Worm (Caenorhabditis elegans) whole organism, L3 larva: ENCODE results near the gene ZC250.4.

Experiments
- R02D3.7 ChIP-seq: fragments of 150-350 bp; optimal IDR thresholded peaks from 2 replicates; lab custom pipeline; 2014; ENCODE audit warnings: missing biosample characterization, missing genetic modification characterization
- ZK546.5 ChIP-seq: sonication (generic microtip); optimal IDR thresholded peaks from 2 replicates; lab custom pipeline; 2017; ENCODE audit warnings: missing biosample characterization, missing genetic modification characterization
- aly-2 ChIP-seq: fragments of 150-350 bp; optimal IDR thresholded peaks from 2 replicates; lab custom pipeline; 2014; ENCODE audit warnings: missing biosample characterization, missing genetic modification characterization
- ama-1 ChIP-seq: fragments of 150-350 bp; optimal IDR thresholded peaks from 2 replicates; lab custom pipeline; 2018
- ceh-16 ChIP-seq: sonication (generic microtip); optimal IDR thresholded peaks from 2 replicates; lab custom pipeline; 2017; ENCODE audit warnings: missing biosample characterization, missing genetic modification characterization
- ceh-28 ChIP-seq: fragments of 150-350 bp; optimal IDR thresholded peaks from 2 replicates; lab custom pipeline; 2014; ENCODE audit warnings: missing biosample characterization, missing genetic modification reagents, missing genetic modification characterization
- ceh-82 ChIP-seq: fragments of 150-350 bp; optimal IDR thresholded peaks from 2 replicates; lab custom pipeline; 2014; ENCODE audit warnings: missing biosample characterization, missing genetic modification characterization
- ceh-9 ChIP-seq: sonication (generic microtip); optimal IDR thresholded peaks from 2 replicates; lab custom pipeline; 2018; ENCODE audit warnings: missing biosample characterization, missing genetic modification characterization
- daf-12 ChIP-seq: fragments of 150-350 bp; optimal IDR thresholded peaks from 2 replicates; lab custom pipeline; 2014; ENCODE audit warnings: missing biosample characterization, missing genetic modification reagents, missing genetic modification characterization
- egl-27 ChIP-seq: sonication (generic microtip); optimal IDR thresholded peaks from 4 replicates; lab custom pipeline; 2017; ENCODE audit warnings: missing biosample characterization, missing genetic modification reagents, missing genetic modification characterization
- elt-1 ChIP-seq: fragments of 150-350 bp; optimal IDR thresholded peaks from 2 replicates; lab custom pipeline; 2014; ENCODE audit warnings: missing biosample characterization, missing genetic modification characterization
- elt-2 ChIP-seq: sonication (generic microtip); optimal IDR thresholded peaks from 2 replicates; lab custom pipeline; 2016; ENCODE audit warnings: missing genetic modification reagents, mild to moderate bottlenecking, missing genetic modification characterization, missing compliant biosample characterization
- elt-3 ChIP-seq, 3 experiments: fragments of 150-350 bp in 1 of 3; sonication (generic microtip) in 2 of 3; optimal IDR thresholded peaks; 2 replicates in 2 of 3; 4 replicates in 1 of 3; lab custom pipeline; 2014 to 2017; ENCODE audit warnings: missing biosample characterization in 3 of 3, missing genetic modification characterization in 3 of 3
- eor-1 ChIP-seq, 2 experiments: fragments of 150-350 bp; optimal IDR thresholded peaks; 2 replicates each; lab custom pipeline; 2014 to 2018; ENCODE audit warnings: missing biosample characterization in 2 of 2, missing genetic modification characterization in 2 of 2
- fkh-10 ChIP-seq: sonication (generic microtip); optimal IDR thresholded peaks from 2 replicates; lab custom pipeline; 2017; ENCODE audit warnings: missing biosample characterization, missing genetic modification reagents, missing genetic modification characterization
- fkh-2 ChIP-seq: fragments of 150-350 bp; optimal IDR thresholded peaks from 2 replicates; lab custom pipeline; 2014; ENCODE audit warnings: missing biosample characterization, missing genetic modification reagents, missing genetic modification characterization
- fos-1 ChIP-seq: fragments of 150-350 bp; optimal IDR thresholded peaks from 2 replicates; lab custom pipeline; 2014; ENCODE audit warnings: missing biosample characterization, missing genetic modification characterization
- hmg-11 ChIP-seq: sonication (generic microtip); optimal IDR thresholded peaks from 2 replicates; lab custom pipeline; 2016; ENCODE audit warnings: missing genetic modification characterization, missing compliant biosample characterization
- lin-15B ChIP-seq: fragments of 150-350 bp; optimal IDR thresholded peaks from 2 replicates; lab custom pipeline; 2014; ENCODE audit warnings: missing biosample characterization, missing genetic modification characterization
- lin-39 ChIP-seq: fragments of 150-350 bp; optimal IDR thresholded peaks from 2 replicates; lab custom pipeline; 2018; ENCODE audit warnings: missing biosample characterization, missing genetic modification reagents, missing genetic modification characterization
- lsy-12 ChIP-seq: sonication (generic microtip); optimal IDR thresholded peaks from 2 replicates; lab custom pipeline; 2016; ENCODE audit warnings: mild to moderate bottlenecking, missing genetic modification characterization, missing compliant biosample characterization
- mdl-1 ChIP-seq: fragments of 150-350 bp; optimal IDR thresholded peaks from 2 replicates; lab custom pipeline; 2014; ENCODE audit warnings: missing biosample characterization, missing genetic modification characterization
- mml-1 ChIP-seq: fragments of 150-350 bp; sonication (generic microtip); optimal IDR thresholded peaks from 3 replicates; lab custom pipeline; 2014; ENCODE audit warnings: missing biosample characterization, missing genetic modification characterization
- nfya-1 ChIP-seq: sonication (generic microtip); optimal IDR thresholded peaks from 2 replicates; lab custom pipeline; 2017; ENCODE audit warnings: missing genetic modification characterization, mild to moderate bottlenecking, missing compliant biosample characterization, antibody characterized with exemption, moderate library complexity; ENCODE audit not compliant: insufficient read depth
- nhr-11 ChIP-seq: fragments of 150-350 bp; optimal IDR thresholded peaks from 2 replicates; lab custom pipeline; 2014; ENCODE audit warnings: missing biosample characterization, missing genetic modification characterization
- nhr-12 ChIP-seq: fragments of 150-350 bp; optimal IDR thresholded peaks from 2 replicates; lab custom pipeline; 2014; ENCODE audit warnings: missing biosample characterization, missing genetic modification characterization
- nhr-23 ChIP-seq: fragments of 150-350 bp; optimal IDR thresholded peaks from 2 replicates; lab custom pipeline; 2014; ENCODE audit warnings: missing biosample characterization, missing genetic modification reagents, missing genetic modification characterization
- nhr-25 ChIP-seq: sonication (generic microtip); optimal IDR thresholded peaks from 2 replicates; lab custom pipeline; 2017; ENCODE audit warnings: missing biosample characterization, missing genetic modification characterization
- nhr-43 ChIP-seq: sonication (generic microtip); optimal IDR thresholded peaks from 2 replicates; lab custom pipeline; 2016; ENCODE audit warnings: mild to moderate bottlenecking, missing genetic modification characterization, missing compliant biosample characterization; ENCODE audit not compliant: poor library complexity, severe bottlenecking
- nhr-76 ChIP-seq: fragments of 150-350 bp; sonication (generic microtip); optimal IDR thresholded peaks from 5 replicates; lab custom pipeline; 2014; ENCODE audit warnings: missing biosample characterization, missing genetic modification characterization
- nhr-77 ChIP-seq: fragments of 150-350 bp; optimal IDR thresholded peaks from 2 replicates; lab custom pipeline; 2014; ENCODE audit warnings: missing biosample characterization, missing genetic modification characterization
- pha-4 ChIP-seq: fragments of 150-350 bp; optimal IDR thresholded peaks from 2 replicates; lab custom pipeline; 2014; ENCODE audit warnings: missing biosample characterization, missing genetic modification reagents, missing genetic modification characterization
- pqm-1 ChIP-seq: fragments of 150-350 bp; optimal IDR thresholded peaks from 2 replicates; lab custom pipeline; 2017; ENCODE audit warnings: missing biosample characterization, missing genetic modification characterization, inconsistent platforms
- skn-1 ChIP-seq: fragments of 150-350 bp; optimal IDR thresholded peaks from 2 replicates; lab custom pipeline; 2014; ENCODE audit warnings: missing biosample characterization, missing genetic modification characterization
- snpc-4 ChIP-seq: fragments of 150-350 bp; optimal IDR thresholded peaks from 2 replicates; lab custom pipeline; 2014; ENCODE audit warnings: missing biosample characterization, missing genetic modification characterization
- tbx-2 ChIP-seq: sonication (generic microtip); optimal IDR thresholded peaks from 2 replicates; lab custom pipeline; 2016; ENCODE audit warnings: mild to moderate bottlenecking, missing genetic modification characterization, missing compliant biosample characterization
- unc-39 ChIP-seq: sonication (generic microtip); optimal IDR thresholded peaks from 4 replicates; lab custom pipeline; 2017; ENCODE audit warnings: missing biosample characterization, missing genetic modification characterization
- zag-1 ChIP-seq: fragments of 150-350 bp; optimal IDR thresholded peaks from 2 replicates; lab custom pipeline; 2014; ENCODE audit warnings: missing biosample characterization, missing genetic modification characterization
- ztf-4 ChIP-seq: fragments of 150-350 bp; optimal IDR thresholded peaks from 2 replicates; lab custom pipeline; 2014; ENCODE audit warnings: missing biosample characterization, missing genetic modification characterization

ZC250.4 gene

ce11 chrV:5790497-5791280 lies 22.2 kb downstream of the ZC250.4 start, which contains the start of the genes nhr-142 and F44E7.9 (continued):
- TF ChIP-seq daf-12 (tag; lab: Kevin White, UChicago): no peak
- TF ChIP-seq elt-1 (tag; lab: Kevin White, UChicago): no peak
- TF ChIP-seq, all 47 proteins: peak for 24

DNA sequence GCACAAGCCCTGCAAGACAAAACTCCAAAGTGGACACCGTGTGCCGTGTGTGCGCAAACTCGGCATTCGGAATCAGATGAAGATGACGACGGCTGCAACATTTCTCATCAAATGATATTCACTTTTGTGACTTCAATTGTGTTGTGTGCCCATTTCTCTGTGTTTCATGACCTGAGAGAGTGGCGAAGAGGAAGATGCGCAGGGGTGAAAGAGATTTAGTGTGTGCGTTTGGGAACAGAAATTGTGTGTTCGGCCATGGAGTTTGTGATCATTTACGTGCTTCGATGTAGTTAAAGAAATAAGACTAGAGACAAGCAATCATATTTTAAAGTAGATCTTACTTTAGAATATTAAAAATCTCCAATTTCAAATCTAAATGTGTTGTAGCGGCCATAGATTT lies 24.3 kb downstream of the ZC250.4 start:
- TF ChIP-seq fkh-2 (tag; lab: Kevin White, UChicago) (no peak), mdl-1 (no peak), fos-1 (tag; lab: Kevin White, UChicago) (no peak), mml-1 (tag; lab: Kevin White, UChicago) (no peak), snpc-4 (no peak), ztf-4 (no peak), nhr-43 (no peak), nhr-76 (tag; lab: Kevin White, UChicago) (no peak)

ce11 chrV:5785372-5785771 lies 27.6 kb downstream of the ZC250.4 start, which contains the start of gene F44E7.7:
Gene F44E7.7, minus strand, starts transcription at chrV:5785472.
- TF ChIP-seq pha-4: no peak
- no peak for TF ChIP-seq lin-15B (tag; lab: Kevin White, UChicago)
- no peak for TF ChIP-seq R02D3.7
- TF ChIP-seq eor-1 (tag; optimal IDR thresholded peaks at IDR 0.05; lab: Kevin White, UChicago): no peak
- no peak for TF ChIP-seq nhr-43
- no peak for TF ChIP-seq fkh-2 (tag; lab: Kevin White, UChicago)
- no peak for TF ChIP-seq ama-1 (lab: Kevin White, UChicago)
- TF ChIP-seq elt-3 (tag; optimal IDR thresholded peaks at IDR 0.05; lab: Kevin White, UChicago): no peak
- TF ChIP-seq snpc-4: no peak
- no peak for TF ChIP-seq hmg-11
- TF ChIP-seq nhr-23 (tag; lab: Kevin White, UChicago): no peak
- TF ChIP-seq lsy-12 (tag; lab: Kevin White, UChicago): no peak
- no peak for TF ChIP-seq aly-2
- TF ChIP-seq tbx-2 (tag; lab: Kevin White, UChicago): no peak
- TF ChIP-seq nhr-77 (tag; lab: Kevin White, UChicago): no peak
- TF ChIP-seq fos-1 (tag; lab: Kevin White, UChicago): no peak
- no peak for TF ChIP-seq ZK546.5 (tag; lab: Kevin White, UChicago)
- TF ChIP-seq nhr-25 (tag; lab: Kevin White, UChicago): no peak

- TF ChIP-seq ceh-16 (tag; lab: Kevin White, UChicago) (no peak), zag-1 (tag; lab: Kevin White, UChicago) (no peak), nfya-1 (tag; lab: Kevin White, UChicago) (no peak), nhr-11 (tag; lab: Kevin White, UChicago) (no peak), mdl-1 (no peak), fkh-2 (tag; lab: Kevin White, UChicago) (no peak), daf-12 (tag; lab: Kevin White, UChicago) (no peak), aly-2 (no peak), pqm-1 (tag; lab: Kevin White, UChicago) (no peak), hmg-11 (no peak), lin-39 (tag; lab: Kevin White, UChicago) (no peak), fos-1 (tag; lab: Kevin White, UChicago) (no peak), nhr-25 (tag; lab: Kevin White, UChicago) (no peak), snpc-4 (no peak), eor-1 (tag; optimal IDR thresholded peaks at IDR 0.05; lab: Kevin White, UChicago) (no peak), elt-3 (tag; optimal IDR thresholded peaks at IDR 0.05; lab: Kevin White, UChicago) (no peak), ceh-28 (tag; lab: Kevin White, UChicago) (no peak)
Observed at ce11 chrV:5782687-5783086, 30.2 kb downstream of the ZC250.4 start, which contains the start of gene fbxa-183. Gene fbxa-183, minus strand, starts transcription at chrV:5782787.

DNA sequence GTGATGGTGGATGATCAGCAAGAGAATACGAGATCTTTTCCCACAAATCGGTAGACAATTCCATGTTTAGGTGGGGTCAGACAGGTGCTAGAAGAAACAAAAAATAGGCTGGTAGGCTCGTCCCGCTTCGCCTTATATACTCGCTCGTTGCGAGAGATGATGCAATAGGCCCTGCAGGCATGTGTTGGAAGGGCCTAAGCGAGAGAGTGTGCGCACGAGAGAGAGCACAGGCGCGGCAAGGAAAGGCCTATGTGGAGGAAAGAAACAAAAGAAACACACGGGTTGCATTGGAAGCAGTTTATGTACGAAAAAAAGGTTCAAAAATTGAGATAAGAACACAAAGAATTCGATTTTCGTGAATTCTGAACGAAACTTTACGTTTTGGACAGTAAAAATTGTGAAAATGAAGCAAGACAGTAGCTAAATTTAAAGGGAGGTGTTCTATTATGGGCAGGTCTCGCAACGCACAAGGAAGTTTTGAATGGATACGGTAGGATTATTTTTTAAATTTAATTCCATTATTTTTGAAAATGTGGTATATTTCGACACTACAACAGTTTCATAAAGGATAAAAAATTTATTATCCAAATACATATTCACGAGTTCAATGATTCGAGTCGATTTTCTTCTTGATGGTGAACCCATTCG lies 32.1 kb downstream of the ZC250.4 start, which contains the start of gene F44E7.5:
Gene F44E7.5, minus strand, starts transcription at position 210 of the 648 bp plus-strand sequence.
- TF ChIP-seq nhr-25 (tag; lab: Kevin White, UChicago) (peak; percentile 71), elt-2 (tag; lab: Kevin White, UChicago) (peak; percentile 86), fkh-10 (GFP tag; lab: Kevin White, UChicago) (no peak), ama-1 (lab: Kevin White, UChicago) (peak; percentile 12), nhr-43 (peak; percentile 5), unc-39 (tag; lab: Kevin White, UChicago) (no peak), skn-1 (peak; percentile 32), pqm-1 (tag; lab: Kevin White, UChicago) (peak; percentile 74), hmg-11 (peak; percentile 7), ceh-9 (tag; lab: Kevin White, UChicago) (no peak), nhr-23 (tag; lab: Kevin White, UChicago) (peak; percentile 76), ceh-82 (tag; lab: Kevin White, UChicago) (no peak), pha-4 (peak; percentile 71), egl-27 (tag; lab: Kevin White, UChicago) (no peak), snpc-4 (peak; percentile 34), lin-15B (tag; lab: Kevin White, UChicago) (peak; percentile 47), nhr-12 (no peak), fos-1 (tag; lab: Kevin White, UChicago) (no peak), nfya-1 (tag; lab: Kevin White, UChicago) (peak; percentile 60), R02D3.7 (peak; percentile 15)
- TF ChIP-seq, all 47 proteins: peak for 13
